Fruit fly (Drosophila melanogaster): ENCODE results near the gene eIF3e.
A peak's percentile ranks its signal among the peaks of the same experiment; 100 is the strongest.

eIF3e gene

DNA sequence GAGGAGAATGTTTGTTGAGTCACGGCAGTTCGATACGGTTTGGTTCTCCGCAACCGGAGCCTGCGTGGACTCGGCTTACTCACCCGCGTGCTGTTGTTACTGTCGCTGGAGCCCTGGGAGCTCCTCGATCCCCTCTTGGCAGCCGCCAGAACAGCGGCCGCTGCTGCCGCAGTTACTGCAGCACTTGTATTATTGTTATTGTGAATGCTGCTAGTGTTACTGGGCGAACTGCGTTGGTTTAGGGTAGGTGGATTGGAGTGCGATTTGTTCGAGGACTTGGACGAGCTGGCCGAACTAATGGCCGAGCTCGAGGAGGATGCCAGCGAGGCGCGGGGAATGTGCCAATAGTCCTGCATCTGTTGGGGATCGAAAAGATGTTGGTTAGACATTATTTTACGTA is 23.8 kb upstream of the eIF3e start:
- TF ChIP-seq CG14655 (GFP tag; optimal IDR thresholded peaks at IDR 0.05) (no peak), CG8301 (tag; optimal IDR thresholded peaks at IDR 0.05) (no peak), D1 (tag; optimal IDR thresholded peaks at IDR 0.05) (no peak), CG9948 (tag; optimal IDR thresholded peaks at IDR 0.05) (no peak), CG4496 (GFP tag; IDR thresholded peaks at IDR 0.05) (no peak), Ets98B (GFP tag; IDR thresholded peaks at IDR 0.05) (no peak), gl (tag; optimal IDR thresholded peaks at IDR 0.05) (no peak), CG8159 (tag; optimal IDR thresholded peaks at IDR 0.05) (no peak), Pif1B (GFP tag; optimal IDR thresholded peaks at IDR 0.05) (no peak), CG17806 (tag; optimal IDR thresholded peaks at IDR 0.05) (no peak), CG12605 (GFP tag; IDR thresholded peaks at IDR 0.05) (no peak), fd96Ca (GFP tag; IDR thresholded peaks at IDR 0.05) (no peak), EcR (GFP tag; optimal IDR thresholded peaks at IDR 0.05) (no peak), CG34367 (tag; optimal IDR thresholded peaks at IDR 0.05) (no peak), CG13204 (GFP tag; optimal IDR thresholded peaks at IDR 0.05) (no peak), CG32121 (GFP tag; IDR thresholded peaks at IDR 0.05) (no peak), CG10348 (GFP tag; IDR thresholded peaks at IDR 0.05) (no peak), Pif1A (GFP tag; optimal IDR thresholded peaks at IDR 0.05) (no peak), CG15710 (tag; optimal IDR thresholded peaks at IDR 0.05) (no peak)

DNA sequence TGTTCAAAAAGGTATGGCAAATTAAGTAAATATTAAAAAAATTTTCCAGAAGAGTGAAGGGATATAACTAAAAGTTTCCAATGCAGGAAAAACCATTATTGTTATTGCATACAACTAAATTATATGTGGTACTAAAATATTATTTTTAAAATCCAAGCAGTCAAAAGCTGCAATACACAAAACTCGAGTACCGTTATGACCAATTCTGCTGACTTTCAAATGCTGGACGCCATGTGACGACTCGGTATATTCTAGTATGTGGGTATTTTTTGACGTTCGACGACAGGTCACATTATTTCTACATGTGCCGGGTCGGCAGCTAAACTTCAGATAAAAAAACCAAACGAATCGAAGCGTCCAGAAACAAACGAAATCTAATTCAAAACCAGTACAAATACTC is 21.4 kb upstream of the eIF3e start:
- TF ChIP-seq CG13204 (GFP tag; optimal IDR thresholded peaks at IDR 0.05), result no peak
- TF ChIP-seq CG8159 (tag; optimal IDR thresholded peaks at IDR 0.05), result no peak
- no peak for TF ChIP-seq CG4496 (GFP tag; IDR thresholded peaks at IDR 0.05)
- TF ChIP-seq CG17806 (tag; optimal IDR thresholded peaks at IDR 0.05), result no peak
- no peak for TF ChIP-seq EcR (GFP tag; optimal IDR thresholded peaks at IDR 0.05)
- TF ChIP-seq D1 (tag; optimal IDR thresholded peaks at IDR 0.05), result peak; percentile 24
- no peak for TF ChIP-seq Ets98B (GFP tag; IDR thresholded peaks at IDR 0.05)

DNA sequence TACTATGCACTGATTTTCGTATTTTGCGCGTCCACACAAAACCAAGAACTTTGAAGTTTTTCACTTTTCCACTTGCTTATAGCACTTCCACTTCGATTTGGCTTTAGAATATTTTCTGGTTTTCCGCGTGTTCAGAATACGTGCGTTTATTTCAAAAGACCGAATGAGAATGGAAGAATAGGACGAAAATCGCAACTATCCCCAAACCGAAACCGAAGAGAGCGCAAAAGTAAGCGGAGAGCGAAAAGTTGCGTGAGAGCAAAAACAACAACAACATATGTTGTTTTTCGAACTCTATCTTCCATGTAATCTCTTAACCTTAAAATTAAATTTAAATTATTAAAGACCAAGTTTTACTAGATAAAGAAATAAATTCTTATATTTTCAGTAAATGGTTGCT is 20.8 kb upstream of the eIF3e start, which contains the start of gene CG9674:
Gene CG9674, minus strand, starts transcription at position 174 of the 400 bp plus-strand sequence.
- TF ChIP-seq CG8301 (tag; optimal IDR thresholded peaks at IDR 0.05), result no peak
- TF ChIP-seq CG17806 (tag; optimal IDR thresholded peaks at IDR 0.05), result no peak
- peak; percentile 9 for TF ChIP-seq EcR (GFP tag; optimal IDR thresholded peaks at IDR 0.05)

DNA sequence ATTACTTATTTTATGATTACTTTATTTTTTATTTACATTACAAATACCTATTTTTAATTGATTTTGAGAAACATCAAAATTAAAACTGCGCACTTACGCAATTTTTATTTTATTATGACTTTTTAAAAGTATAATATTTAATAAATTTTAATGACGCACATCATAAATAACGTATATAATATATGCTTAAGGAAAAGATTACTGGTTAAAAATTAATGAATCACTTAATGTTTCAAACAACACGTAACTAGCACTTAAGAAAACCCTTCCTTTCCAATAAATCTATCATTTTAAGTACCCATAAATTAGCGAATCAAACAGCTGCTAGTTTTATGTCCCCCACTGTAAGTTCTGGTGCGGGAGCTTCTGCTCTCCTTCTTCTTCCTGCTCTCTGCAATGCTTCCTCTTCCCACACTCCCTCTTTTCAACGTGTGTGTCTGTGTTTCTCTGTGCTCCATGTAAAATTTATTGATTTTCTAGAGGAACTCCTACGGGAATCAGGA is 20.1 kb upstream of the eIF3e start:
- TF ChIP-seq CG10348 (GFP tag; IDR thresholded peaks at IDR 0.05) (no peak), Pif1B (GFP tag; optimal IDR thresholded peaks at IDR 0.05) (no peak), CG8301 (tag; optimal IDR thresholded peaks at IDR 0.05) (peak; percentile 92), fd96Ca (GFP tag; IDR thresholded peaks at IDR 0.05) (no peak), Ets98B (GFP tag; IDR thresholded peaks at IDR 0.05) (peak; percentile 34; the same call in 1 of the 2 replicates), CG12605 (GFP tag; IDR thresholded peaks at IDR 0.05) (peak; percentile 43; the same call in 1 of the 2 replicates), EcR (GFP tag; optimal IDR thresholded peaks at IDR 0.05) (no peak), gl (tag; optimal IDR thresholded peaks at IDR 0.05) (no peak), CG14655 (GFP tag; optimal IDR thresholded peaks at IDR 0.05) (peak; percentile 95), CG4496 (GFP tag; IDR thresholded peaks at IDR 0.05) (peak; percentile 74; the same call in 2 of the 3 replicates), CG32121 (GFP tag; IDR thresholded peaks at IDR 0.05) (0 out of 2 replicates have a peak, but pooled peaks have one; percentile 12), CG9948 (tag; optimal IDR thresholded peaks at IDR 0.05) (peak; percentile 94), CG8159 (tag; optimal IDR thresholded peaks at IDR 0.05) (peak; percentile 77), Pif1A (GFP tag; optimal IDR thresholded peaks at IDR 0.05) (peak; percentile 56), CG34367 (tag; optimal IDR thresholded peaks at IDR 0.05) (peak; percentile 84), CG17806 (tag; optimal IDR thresholded peaks at IDR 0.05) (peak; percentile 83), CG13204 (GFP tag; optimal IDR thresholded peaks at IDR 0.05) (peak; percentile 37), CG15710 (tag; optimal IDR thresholded peaks at IDR 0.05) (peak; percentile 93), rn (GFP tag; IDR thresholded peaks at IDR 0.05) (no peak; the same call in 1 of the 2 replicates), D1 (tag; optimal IDR thresholded peaks at IDR 0.05) (peak; percentile 91), Snoo (tag; optimal IDR thresholded peaks at IDR 0.05) (peak; percentile 77)

DNA sequence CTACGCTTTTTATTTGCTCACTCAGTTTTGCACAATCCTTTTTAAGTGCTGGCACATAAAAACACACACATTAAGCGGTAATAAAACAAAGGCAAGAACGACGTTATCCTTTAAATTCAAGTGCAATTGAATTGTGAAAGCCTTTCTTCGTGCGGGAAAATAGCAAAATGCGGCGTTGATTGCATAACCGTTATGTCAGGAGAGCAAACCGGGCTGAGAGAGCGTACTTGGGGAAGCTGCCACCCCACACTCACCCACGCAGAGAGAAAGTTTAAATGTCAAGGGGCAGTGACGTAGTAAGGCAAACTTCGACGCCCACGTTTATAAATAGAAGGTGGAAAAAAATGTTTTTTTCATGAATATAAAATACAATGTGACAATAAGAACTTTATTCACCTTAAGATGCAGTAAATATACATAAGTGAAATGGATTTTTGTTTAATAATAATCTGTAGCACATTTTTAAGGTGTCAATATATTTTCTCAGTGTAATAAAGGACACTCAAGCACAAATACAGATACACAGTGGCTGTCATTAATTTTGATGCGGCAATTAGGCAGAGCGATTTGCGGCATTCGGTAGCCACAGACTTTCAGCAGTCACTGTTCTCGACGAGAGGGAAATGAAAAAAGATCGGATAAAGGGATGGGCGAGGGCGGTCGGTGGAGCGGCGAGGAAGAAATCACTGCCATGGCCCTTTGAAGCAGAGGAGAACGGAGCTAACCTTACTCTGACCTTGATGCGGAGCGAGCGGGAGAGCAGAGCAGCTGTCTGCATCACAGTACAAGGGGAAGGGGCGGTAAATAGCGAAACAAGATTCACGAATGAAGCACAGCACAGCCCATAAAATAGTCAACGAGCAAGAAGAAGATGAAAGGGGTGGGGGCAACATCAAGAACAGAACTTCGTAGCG is 19.3 kb upstream of the eIF3e start:
- TF ChIP-seq CG17806 (tag; optimal IDR thresholded peaks at IDR 0.05), result peak; percentile 73
- no peak for TF ChIP-seq Ets98B (GFP tag; IDR thresholded peaks at IDR 0.05)
- peak; percentile 39; the same call in 1 of the 2 replicates for TF ChIP-seq CG12605 (GFP tag; IDR thresholded peaks at IDR 0.05)
- TF ChIP-seq CG8159 (tag; optimal IDR thresholded peaks at IDR 0.05), result peak; percentile 31
- peak; percentile 42; the same call in 1 of the 3 replicates for TF ChIP-seq fd96Ca (GFP tag; IDR thresholded peaks at IDR 0.05)
- TF ChIP-seq EcR (GFP tag; optimal IDR thresholded peaks at IDR 0.05), result peak; percentile 96
- 0 out of 3 replicates have a peak, but pooled peaks have one; percentile 14 for TF ChIP-seq CG4496 (GFP tag; IDR thresholded peaks at IDR 0.05)
- peak; percentile 64 for TF ChIP-seq Pif1A (GFP tag; optimal IDR thresholded peaks at IDR 0.05)
- peak; percentile 21 for TF ChIP-seq Pif1B (GFP tag; optimal IDR thresholded peaks at IDR 0.05)
- TF ChIP-seq CG32121 (GFP tag; IDR thresholded peaks at IDR 0.05), result no peak
- TF ChIP-seq CG14655 (GFP tag; optimal IDR thresholded peaks at IDR 0.05), result peak; percentile 37
- peak; percentile 59 for TF ChIP-seq CG15710 (tag; optimal IDR thresholded peaks at IDR 0.05)
- peak; percentile 76 for TF ChIP-seq CG9948 (tag; optimal IDR thresholded peaks at IDR 0.05)
- peak; percentile 66 for TF ChIP-seq CG34367 (tag; optimal IDR thresholded peaks at IDR 0.05)
- peak; percentile 42 for TF ChIP-seq CG8301 (tag; optimal IDR thresholded peaks at IDR 0.05)
- no peak for TF ChIP-seq rn (GFP tag; IDR thresholded peaks at IDR 0.05)
- no peak for TF ChIP-seq Snoo (tag; optimal IDR thresholded peaks at IDR 0.05)
- TF ChIP-seq D1 (tag; optimal IDR thresholded peaks at IDR 0.05), result no peak
- TF ChIP-seq CG13204 (GFP tag; optimal IDR thresholded peaks at IDR 0.05), result peak; percentile 88
- peak; percentile 18 for TF ChIP-seq gl (tag; optimal IDR thresholded peaks at IDR 0.05)
- no peak for TF ChIP-seq CG10348 (GFP tag; IDR thresholded peaks at IDR 0.05)
